Fruit fly (Drosophila melanogaster) whole organism, wandering third instar larva: ENCODE measurements around the gene P5CDh2.
A peak's percentile ranks its signal among the peaks of the same experiment; 100 is the strongest.

Experiments used
- Abd-B ChIP-seq: fragments of >200 bp; optimal IDR thresholded peaks from 2 replicates; lab custom pipeline; 2017; ENCODE audit warnings: missing biosample characterization, missing genetic modification characterization
- CG32264 ChIP-seq: fragments of 200-800 bp; sonication (Bioruptor generic); optimal IDR thresholded peaks from 2 replicates; lab custom pipeline; 2016; ENCODE audit warnings: missing biosample characterization, missing genetic modification characterization
- CG9705 ChIP-seq: fragments of 200-800 bp; sonication (Bioruptor generic); optimal IDR thresholded peaks from 2 replicates; lab custom pipeline; 2018; ENCODE audit warnings: missing biosample characterization, mild to moderate bottlenecking, missing genetic modification characterization
- Dfd ChIP-seq: fragments of >200 bp; optimal IDR thresholded peaks from 2 replicates; lab custom pipeline; 2017; ENCODE audit warnings: missing biosample characterization, missing genetic modification characterization
- Dif ChIP-seq: fragments of 200-275, 200-300 bp; sonication (Bioruptor generic); optimal IDR thresholded peaks from 2 replicates; lab custom pipeline; 2018; ENCODE audit warnings: missing biosample characterization, missing genetic modification characterization; ENCODE audit not compliant: partially characterized antibody
- GATAd ChIP-seq: sonication (Bioruptor generic); optimal IDR thresholded peaks from 2 replicates; lab custom pipeline; 2016; ENCODE audit warnings: missing biosample characterization, missing genetic modification characterization
- HLH106 ChIP-seq: fragments of 200-800 bp; optimal IDR thresholded peaks from 3 replicates; lab custom pipeline; 2019; ENCODE audit warnings: missing biosample characterization, mild to moderate bottlenecking, missing genetic modification characterization, moderate library complexity
- Hnf4 ChIP-seq: fragments of 200-800 bp; sonication (Bioruptor generic); optimal IDR thresholded peaks from 2 replicates; lab custom pipeline; 2016; ENCODE audit warnings: missing biosample characterization, mild to moderate bottlenecking, missing genetic modification characterization
- Hr78 ChIP-seq: fragments of >200 bp; optimal IDR thresholded peaks from 2 replicates; lab custom pipeline; 2017; ENCODE audit warnings: missing biosample characterization, missing genetic modification characterization
- Hr83 ChIP-seq: fragments of 200-300 bp; sonication (Bioruptor generic); optimal IDR thresholded peaks from 2 replicates; lab custom pipeline; 2016; ENCODE audit warnings: missing biosample characterization, mild to moderate bottlenecking, missing genetic modification characterization, moderate library complexity; ENCODE audit not compliant: poor library complexity, severe bottlenecking
- Jra ChIP-seq: sonication (Bioruptor generic); optimal IDR thresholded peaks from 2 replicates; lab custom pipeline; 2016; ENCODE audit warnings: missing biosample characterization, missing genetic modification characterization
- Mio ChIP-seq: sonication (Bioruptor generic); optimal IDR thresholded peaks from 2 replicates; lab custom pipeline; 2016; ENCODE audit warnings: missing biosample characterization, missing genetic modification characterization
- Myc ChIP-seq: fragments of >200 bp; optimal IDR thresholded peaks from 2 replicates; lab custom pipeline; 2017
- N ChIP-seq: fragments of >200 bp; optimal IDR thresholded peaks from 2 replicates; lab custom pipeline; 2018; ENCODE audit warnings: missing biosample characterization, missing external identifiers, missing genetic modification characterization
- OdsH ChIP-seq: fragments of 200-800 bp; sonication (Bioruptor generic); optimal IDR thresholded peaks from 2 replicates; lab custom pipeline; 2016; ENCODE audit warnings: missing biosample characterization, mild to moderate bottlenecking, missing genetic modification characterization
- Rel ChIP-seq, 2 experiments: fragments of 200-800 bp; sonication (Bioruptor generic) in 1 of 2; optimal IDR thresholded peaks; 2 replicates in 1 of 2; 3 replicates in 1 of 2; lab custom pipeline; 2016 to 2019; ENCODE audit warnings: mild to moderate bottlenecking in 2 of 2, missing biosample characterization in 2 of 2, missing genetic modification characterization in 2 of 2, moderate library complexity in 1 of 2
- Sp1 ChIP-seq: fragments of 200-800 bp; sonication (Bioruptor generic); optimal IDR thresholded peaks from 3 replicates; lab custom pipeline; 2019; ENCODE audit warnings: missing biosample characterization, mild to moderate bottlenecking, missing genetic modification characterization, moderate library complexity
- Vsx2 ChIP-seq: fragments of 200-300, 225-300 bp; sonication (Bioruptor generic); optimal IDR thresholded peaks from 2 replicates; lab custom pipeline; 2018; ENCODE audit warnings: missing biosample characterization, missing genetic modification characterization; ENCODE audit not compliant: partially characterized antibody
- br ChIP-seq: fragments of 200-800 bp; sonication (Bioruptor generic); optimal IDR thresholded peaks from 2 replicates; lab custom pipeline; 2016; ENCODE audit warnings: missing biosample characterization, missing genetic modification characterization
- brk ChIP-seq: fragments of 200-800 bp; sonication (Bioruptor generic); optimal IDR thresholded peaks from 2 replicates; lab custom pipeline; 2016; ENCODE audit warnings: missing biosample characterization, mild to moderate bottlenecking, missing genetic modification characterization
- dl ChIP-seq, 2 experiments: fragments of 175-275, 200-275 bp in 1 of 2; fragments of 200-275 bp in 1 of 2; sonication (Bioruptor generic); optimal IDR thresholded peaks; lab custom pipeline; 2018; ENCODE audit warnings: mild to moderate bottlenecking in 2 of 2, missing biosample characterization in 2 of 2, missing genetic modification characterization in 2 of 2, moderate library complexity in 2 of 2; ENCODE audit not compliant: partially characterized antibody in 2 of 2, insufficient read depth in 1 of 2
- dmrt93B ChIP-seq: fragments of 200-800 bp; sonication (Bioruptor generic); optimal IDR thresholded peaks from 2 replicates; lab custom pipeline; 2018; ENCODE audit warnings: missing biosample characterization, mild to moderate bottlenecking, missing genetic modification characterization
- dsf ChIP-seq: sonication (Bioruptor generic); optimal IDR thresholded peaks from 2 replicates; lab custom pipeline; 2016; ENCODE audit warnings: missing biosample characterization, missing genetic modification characterization, borderline replicate concordance
- ey ChIP-seq: fragments of 200-800 bp; sonication (Bioruptor generic); optimal IDR thresholded peaks from 2 replicates; lab custom pipeline; 2016; ENCODE audit warnings: missing biosample characterization, missing genetic modification characterization
- foxo ChIP-seq, 2 experiments: fragments of 200-800 bp; sonication (Bioruptor generic); optimal IDR thresholded peaks; 2 replicates in 1 of 2; 3 replicates in 1 of 2; lab custom pipeline; 2016 to 2017; ENCODE audit warnings: missing biosample characterization in 2 of 2, missing genetic modification characterization in 2 of 2
- fru ChIP-seq: fragments of 200-800 bp; sonication (Bioruptor generic); optimal IDR thresholded peaks from 3 replicates; lab custom pipeline; 2016; ENCODE audit warnings: missing biosample characterization, mild to moderate bottlenecking, missing genetic modification characterization
- h ChIP-seq: fragments of 200-800 bp; sonication (Bioruptor generic); optimal IDR thresholded peaks from 3 replicates; lab custom pipeline; 2016; ENCODE audit warnings: missing biosample characterization, mild to moderate bottlenecking, missing genetic modification characterization
- jim ChIP-seq: fragments of 175-275, 200-325 bp; sonication (Bioruptor generic); optimal IDR thresholded peaks from 2 replicates; lab custom pipeline; 2016; ENCODE audit warnings: missing biosample characterization, mild to moderate bottlenecking, missing genetic modification characterization
- lola ChIP-seq: fragments of >200 bp; optimal IDR thresholded peaks from 2 replicates; lab custom pipeline; 2017; ENCODE audit warnings: missing biosample characterization, missing genetic modification characterization
- pan ChIP-seq: fragments of >200 bp; optimal IDR thresholded peaks from 2 replicates; lab custom pipeline; 2017
- psq ChIP-seq: fragments of 200-800 bp; sonication (Bioruptor generic); optimal IDR thresholded peaks from 3 replicates; lab custom pipeline; 2017; ENCODE audit warnings: missing biosample characterization, mild to moderate bottlenecking, missing genetic modification characterization, moderate library complexity
- rgr ChIP-seq: fragments of 200-800 bp; sonication (Bioruptor generic); optimal IDR thresholded peaks from 3 replicates; lab custom pipeline; 2016; ENCODE audit warnings: missing biosample characterization, mild to moderate bottlenecking, missing genetic modification characterization
- sage ChIP-seq: fragments of 200-800 bp; sonication (Bioruptor generic); optimal IDR thresholded peaks from 2 replicates; lab custom pipeline; 2016; ENCODE audit warnings: missing biosample characterization, mild to moderate bottlenecking, missing genetic modification characterization
- sv ChIP-seq: fragments of 200-800 bp; sonication (Bioruptor generic); optimal IDR thresholded peaks from 3 replicates; lab custom pipeline; 2016; ENCODE audit warnings: missing biosample characterization, missing genetic modification characterization
- tai ChIP-seq: sonication (Bioruptor generic); optimal IDR thresholded peaks from 2 replicates; lab custom pipeline; 2016; ENCODE audit warnings: missing biosample characterization, missing genetic modification characterization
- usp ChIP-seq: fragments of >200 bp; optimal IDR thresholded peaks from 2 replicates; lab custom pipeline; 2017; ENCODE audit warnings: missing biosample characterization, missing genetic modification characterization
- woc ChIP-seq: sonication (Bioruptor generic); optimal IDR thresholded peaks from 2 replicates; lab custom pipeline; 2016; ENCODE audit warnings: missing biosample characterization, mild to moderate bottlenecking, missing genetic modification characterization

Gene P5CDh2

DNA sequence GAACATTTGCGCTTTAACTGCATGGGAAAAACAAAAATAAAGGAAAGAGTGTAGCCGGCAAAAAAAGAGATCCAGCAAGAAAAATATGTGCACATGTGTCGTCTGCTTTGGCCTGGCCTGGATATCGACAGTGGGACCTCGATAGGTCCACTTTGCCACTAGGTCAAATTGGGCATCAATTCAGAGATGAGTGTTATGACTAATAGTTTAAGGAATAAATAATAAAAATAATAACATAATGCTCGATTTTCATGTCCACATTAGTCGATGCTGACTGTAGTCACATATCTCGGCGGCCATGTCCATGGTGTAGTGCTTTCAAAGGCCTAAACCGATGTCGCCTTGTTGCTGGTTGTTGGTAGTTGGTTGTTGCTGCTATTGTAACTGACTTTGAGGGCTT is 19.8 kb downstream of the P5CDh2 start (continued):
- no peak for TF ChIP-seq Mio
- TF ChIP-seq, all 38 proteins: peak for 22

DNA sequence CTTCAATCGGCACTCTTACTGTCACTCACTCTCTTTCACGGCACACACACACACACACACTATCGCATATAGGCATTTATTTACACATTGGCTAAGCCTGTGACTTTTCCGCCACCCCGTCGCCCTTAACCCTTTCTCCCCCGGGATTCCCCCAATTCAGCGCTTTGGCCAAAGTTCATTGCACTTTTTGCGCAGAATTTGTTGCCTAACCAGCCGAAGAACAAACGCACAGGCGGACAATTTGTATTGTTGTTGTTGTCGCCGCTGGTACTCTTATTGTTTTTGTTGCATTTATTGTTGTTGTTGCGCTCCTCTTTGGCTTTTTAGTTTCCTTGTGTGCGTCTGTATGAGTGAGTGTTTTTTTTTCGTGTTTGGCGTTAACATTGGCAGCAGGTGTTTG is 21.0 kb downstream of the P5CDh2 start:
- TF ChIP-seq Rel (GFP tag; optimal IDR thresholded peaks at IDR 0.05; lab: Kevin White, UChicago) (no peak), Rel (tag; optimal IDR thresholded peaks at IDR 0.05; lab: Kevin White, UChicago) (peak; percentile 89), ey (no peak)

dm6 chr3R:21899170-21899575 is 21.4 kb downstream of the P5CDh2 start:
- TF ChIP-seq N: no peak
- TF ChIP-seq fru: peak; percentile 69
- TF ChIP-seq brk (GFP tag; lab: Kevin White, UChicago): no peak
- no peak for TF ChIP-seq Rel (GFP tag; optimal IDR thresholded peaks at IDR 0.05; lab: Kevin White, UChicago)
- no peak for TF ChIP-seq Rel (tag; optimal IDR thresholded peaks at IDR 0.05; lab: Kevin White, UChicago)
- TF ChIP-seq Hnf4 (GFP tag; lab: Kevin White, UChicago): no peak
- peak; percentile 35 for TF ChIP-seq OdsH (GFP tag; lab: Kevin White, UChicago)
- TF ChIP-seq Sp1 (GFP tag; lab: Kevin White, UChicago): peak; percentile 41
- TF ChIP-seq Hr83 (GFP tag; lab: Kevin White, UChicago): no peak
- TF ChIP-seq h: peak; percentile 28
- peak; percentile 77 for TF ChIP-seq Dfd (GFP tag; lab: Kevin White, UChicago)
- TF ChIP-seq dmrt93B: peak; percentile 45
- peak; percentile 2 for TF ChIP-seq CG9705 (GFP tag; lab: Kevin White, UChicago)
- TF ChIP-seq rgr (GFP tag; lab: Kevin White, UChicago): no peak
- TF ChIP-seq br (GFP tag; lab: Kevin White, UChicago): peak; percentile 15
- no peak for TF ChIP-seq usp (GFP tag; lab: Kevin White, UChicago)
- TF ChIP-seq woc: peak; percentile 19
- TF ChIP-seq Mio: no peak
- TF ChIP-seq ey: peak; percentile 21
- no peak for TF ChIP-seq Hr78 (GFP tag; lab: Kevin White, UChicago)
- peak; percentile 15 for TF ChIP-seq psq (GFP tag; lab: Kevin White, UChicago)
- TF ChIP-seq HLH106: peak; percentile 71
- TF ChIP-seq Abd-B (GFP tag; lab: Kevin White, UChicago): no peak
- peak in 1 of 2 experiments; percentile 59 for TF ChIP-seq foxo (GFP tag; optimal IDR thresholded peaks at IDR 0.05; lab: Kevin White, UChicago)

- no peak for TF ChIP-seq Rel (GFP tag; optimal IDR thresholded peaks at IDR 0.05; lab: Kevin White, UChicago)
- no peak for TF ChIP-seq Rel (tag; optimal IDR thresholded peaks at IDR 0.05; lab: Kevin White, UChicago)
- TF ChIP-seq pan (lab: Kevin White, UChicago): no peak
- no peak for TF ChIP-seq sage
- no peak for TF ChIP-seq lola
- peak; percentile 31 for TF ChIP-seq fru
- TF ChIP-seq CG32264: no peak
- no peak for TF ChIP-seq foxo (GFP tag; optimal IDR thresholded peaks at IDR 0.05; lab: Kevin White, UChicago)
- peak; percentile 36 for TF ChIP-seq HLH106
- TF ChIP-seq Vsx2 (GFP tag; lab: Kevin White, UChicago): no peak
- TF ChIP-seq psq (GFP tag; lab: Kevin White, UChicago): peak; percentile 16
- TF ChIP-seq CG9705 (GFP tag; lab: Kevin White, UChicago): no peak
- no peak for TF ChIP-seq Abd-B (GFP tag; lab: Kevin White, UChicago)
- peak; percentile 13 for TF ChIP-seq dmrt93B
Measured at dm6 chr3R:21904345-21904744, 26.6 kb downstream of the P5CDh2 start.

DNA sequence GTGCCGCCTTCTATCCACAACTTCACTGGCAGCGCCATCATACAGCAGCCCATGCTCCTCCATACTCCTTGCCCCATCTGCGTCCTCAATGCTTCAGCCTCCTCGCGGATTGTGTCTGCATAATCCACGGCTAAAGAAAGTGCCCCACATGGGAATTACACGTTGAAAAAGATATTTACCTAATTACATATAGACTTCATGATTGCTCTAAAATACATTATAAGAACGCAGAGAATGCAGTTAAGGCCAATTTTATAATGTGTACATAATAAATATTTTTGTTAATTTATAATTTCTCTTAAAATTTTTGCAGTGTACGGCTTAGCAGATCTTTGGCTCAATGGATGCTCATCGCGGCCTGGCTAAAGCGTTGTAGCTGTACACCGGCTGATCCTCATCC is 27.9 kb downstream of the P5CDh2 start:
- no peak for TF ChIP-seq lola
- peak; percentile 78 for TF ChIP-seq HLH106
- TF ChIP-seq woc: peak; percentile 49
- TF ChIP-seq Dfd (GFP tag; lab: Kevin White, UChicago): no peak
- TF ChIP-seq Hr78 (GFP tag; lab: Kevin White, UChicago): no peak
- peak; percentile 79 for TF ChIP-seq Sp1 (GFP tag; lab: Kevin White, UChicago)
- no peak for TF ChIP-seq jim (GFP tag; lab: Kevin White, UChicago)
- TF ChIP-seq CG32264: no peak
- TF ChIP-seq Vsx2 (GFP tag; lab: Kevin White, UChicago): no peak
- TF ChIP-seq dsf: no peak
- peak; percentile 67 for TF ChIP-seq fru
- no peak for TF ChIP-seq Mio
- peak; percentile 67 for TF ChIP-seq brk (GFP tag; lab: Kevin White, UChicago)
- no peak for TF ChIP-seq Rel (GFP tag; optimal IDR thresholded peaks at IDR 0.05; lab: Kevin White, UChicago)
- TF ChIP-seq Rel (tag; optimal IDR thresholded peaks at IDR 0.05; lab: Kevin White, UChicago): no peak
- TF ChIP-seq foxo (GFP tag; optimal IDR thresholded peaks at IDR 0.05; lab: Kevin White, UChicago): peak in 1 of 2 experiments; percentile 69
- TF ChIP-seq GATAd (GFP tag; lab: Kevin White, UChicago): no peak
- no peak for TF ChIP-seq pan (lab: Kevin White, UChicago)
- TF ChIP-seq Abd-B (GFP tag; lab: Kevin White, UChicago): no peak
- TF ChIP-seq Jra (GFP tag; lab: Kevin White, UChicago): no peak
- peak; percentile 79 for TF ChIP-seq h
- TF ChIP-seq Dif: no peak
- TF ChIP-seq dmrt93B: peak; percentile 57
- no peak for TF ChIP-seq Myc (lab: Kevin White, UChicago)
- TF ChIP-seq N: no peak
- peak; percentile 68 for TF ChIP-seq rgr (GFP tag; lab: Kevin White, UChicago)
- TF ChIP-seq dl (GFP tag; optimal IDR thresholded peaks at IDR 0.05; lab: Kevin White, UChicago; ENCODE audit: insufficient read depth in 1 of 2, partially characterized antibody in 2 of 2): no peak
- peak; percentile 49 for TF ChIP-seq Hnf4 (GFP tag; lab: Kevin White, UChicago)
- peak; percentile 27 for TF ChIP-seq br (GFP tag; lab: Kevin White, UChicago)
- TF ChIP-seq OdsH (GFP tag; lab: Kevin White, UChicago): peak; percentile 78
- TF ChIP-seq sv (GFP tag; lab: Kevin White, UChicago): no peak
- TF ChIP-seq CG9705 (GFP tag; lab: Kevin White, UChicago): peak; percentile 32
- no peak for TF ChIP-seq tai (GFP tag; lab: Kevin White, UChicago)
- peak; percentile 66 for TF ChIP-seq psq (GFP tag; lab: Kevin White, UChicago)
